Worm (Caenorhabditis elegans) whole organism, L2 larva: Measurements from ENCODE around the gene F07C3.2.
A peak's percentile ranks its signal among the peaks of the same experiment; 100 is the strongest.

Experiments used
- C34F6.9 ChIP-seq: fragments of 150-350 bp; optimal IDR thresholded peaks from 2 replicates; lab custom pipeline; 2014; ENCODE audit warnings: missing biosample characterization, missing genetic modification characterization
- F13H6.1 ChIP-seq: sonication (generic microtip); optimal IDR thresholded peaks from 2 replicates; lab custom pipeline; 2016; ENCODE audit warnings: missing genetic modification characterization, missing compliant biosample characterization
- R02D3.7 ChIP-seq: fragments of 150-350 bp; optimal IDR thresholded peaks from 2 replicates; lab custom pipeline; 2014; ENCODE audit warnings: missing biosample characterization, missing genetic modification characterization
- Y55F3AM.14 ChIP-seq: fragments of 200-800 bp; sonication (Bioruptor generic); optimal IDR thresholded peaks from 2 replicates; lab custom pipeline; 2018; ENCODE audit warnings: mild to moderate bottlenecking, missing genetic modification characterization, missing compliant biosample characterization
- ZK546.5 ChIP-seq: sonication (generic microtip); optimal IDR thresholded peaks from 2 replicates; lab custom pipeline; 2017; ENCODE audit warnings: missing biosample characterization, missing genetic modification characterization
- alr-1 ChIP-seq: fragments of 150-350 bp; optimal IDR thresholded peaks from 2 replicates; lab custom pipeline; 2014; ENCODE audit warnings: missing biosample characterization, missing genetic modification characterization
- aly-2 ChIP-seq: fragments of 150-350 bp; optimal IDR thresholded peaks from 2 replicates; lab custom pipeline; 2014; ENCODE audit warnings: missing biosample characterization, missing genetic modification characterization
- ama-1 ChIP-seq: fragments of 150-350 bp; optimal IDR thresholded peaks from 2 replicates; lab custom pipeline; 2018; ENCODE audit warnings: inconsistent platforms
- blmp-1 ChIP-seq: sonication (generic microtip); optimal IDR thresholded peaks from 2 replicates; lab custom pipeline; 2017; ENCODE audit warnings: missing genetic modification characterization, mild to moderate bottlenecking, missing compliant biosample characterization, antibody characterized with exemption, moderate library complexity; ENCODE audit not compliant: insufficient read depth
- ceh-16 ChIP-seq: fragments of 150-350 bp; optimal IDR thresholded peaks from 2 replicates; lab custom pipeline; 2014; ENCODE audit warnings: missing biosample characterization, missing genetic modification characterization
- ceh-82 ChIP-seq: fragments of 150-350 bp; optimal IDR thresholded peaks from 2 replicates; lab custom pipeline; 2014; ENCODE audit warnings: missing biosample characterization, missing genetic modification characterization
- crh-2 ChIP-seq: sonication (generic microtip); optimal IDR thresholded peaks from 2 replicates; lab custom pipeline; 2017; ENCODE audit warnings: missing biosample characterization, missing genetic modification characterization
- dmd-4 ChIP-seq: sonication (generic microtip); optimal IDR thresholded peaks from 2 replicates; lab custom pipeline; 2017; ENCODE audit warnings: missing biosample characterization, missing genetic modification characterization
- egl-27 ChIP-seq: sonication (generic microtip); optimal IDR thresholded peaks from 3 replicates; lab custom pipeline; 2017; ENCODE audit warnings: missing biosample characterization, missing genetic modification reagents, missing genetic modification characterization
- fos-1 ChIP-seq: fragments of 150-350 bp; optimal IDR thresholded peaks from 2 replicates; lab custom pipeline; 2014; ENCODE audit warnings: missing biosample characterization, missing genetic modification characterization
- gmeb-1 ChIP-seq: fragments of 150-350 bp; optimal IDR thresholded peaks from 2 replicates; lab custom pipeline; 2014; ENCODE audit warnings: missing biosample characterization, missing genetic modification characterization
- lin-13 ChIP-seq: fragments of 150-350 bp; optimal IDR thresholded peaks from 2 replicates; lab custom pipeline; 2014; ENCODE audit warnings: missing biosample characterization, missing genetic modification reagents, missing genetic modification characterization
- lin-39 ChIP-seq: fragments of 150-350 bp; optimal IDR thresholded peaks from 2 replicates; lab custom pipeline; 2014; ENCODE audit warnings: missing biosample characterization, missing genetic modification reagents, missing genetic modification characterization
- lsy-2 ChIP-seq, 2 experiments: fragments of 150-350 bp in 1 of 2; sonication (generic microtip) in 1 of 2; optimal IDR thresholded peaks; 2 replicates each; lab custom pipeline; 2014 to 2017; ENCODE audit warnings: missing biosample characterization in 2 of 2, missing genetic modification characterization in 2 of 2
- mab-5 ChIP-seq: fragments of 150-350 bp; optimal IDR thresholded peaks from 2 replicates; lab custom pipeline; 2014; ENCODE audit warnings: missing biosample characterization, missing genetic modification characterization
- mbf-1 ChIP-seq: sonication (generic microtip); optimal IDR thresholded peaks from 2 replicates; lab custom pipeline; 2017; ENCODE audit warnings: missing biosample characterization, missing genetic modification characterization
- mdl-1 ChIP-seq, 2 experiments: fragments of 150-350 bp in 1 of 2; sonication (generic microtip) in 1 of 2; optimal IDR thresholded peaks; 2 replicates each; lab custom pipeline; 2017; ENCODE audit warnings: missing biosample characterization in 2 of 2, missing genetic modification characterization in 2 of 2
- nhr-10 ChIP-seq: sonication (generic microtip); optimal IDR thresholded peaks from 2 replicates; lab custom pipeline; 2017; ENCODE audit warnings: missing biosample characterization, missing genetic modification characterization
- nhr-11 ChIP-seq: fragments of 150-350 bp; optimal IDR thresholded peaks from 2 replicates; lab custom pipeline; 2014; ENCODE audit warnings: missing biosample characterization, missing genetic modification characterization
- nhr-12 ChIP-seq: fragments of 150-350 bp; optimal IDR thresholded peaks from 2 replicates; lab custom pipeline; 2014; ENCODE audit warnings: missing biosample characterization, missing genetic modification characterization
- nhr-129 ChIP-seq: fragments of 150-350 bp; optimal IDR thresholded peaks from 2 replicates; lab custom pipeline; 2014; ENCODE audit warnings: missing biosample characterization, missing genetic modification characterization
- nhr-21 ChIP-seq: fragments of 150-350 bp; optimal IDR thresholded peaks from 2 replicates; lab custom pipeline; 2014; ENCODE audit warnings: missing biosample characterization, missing genetic modification characterization
- nhr-23 ChIP-seq: fragments of 150-350 bp; optimal IDR thresholded peaks from 2 replicates; lab custom pipeline; 2014; ENCODE audit warnings: missing biosample characterization, missing genetic modification reagents, missing genetic modification characterization
- nhr-25 ChIP-seq: fragments of 150-350 bp; sonication (generic microtip); optimal IDR thresholded peaks from 3 replicates; lab custom pipeline; 2014; ENCODE audit warnings: missing biosample characterization, missing genetic modification characterization
- nhr-6 ChIP-seq: fragments of 150-350 bp; optimal IDR thresholded peaks from 2 replicates; lab custom pipeline; 2014; ENCODE audit warnings: missing biosample characterization, missing genetic modification characterization
- nhr-77 ChIP-seq: fragments of 150-350 bp; optimal IDR thresholded peaks from 2 replicates; lab custom pipeline; 2014; ENCODE audit warnings: missing biosample characterization, missing genetic modification characterization
- sem-4 ChIP-seq: fragments of 150-350 bp; optimal IDR thresholded peaks from 2 replicates; lab custom pipeline; 2014; ENCODE audit warnings: missing biosample characterization, missing genetic modification reagents, missing genetic modification characterization
- sma-3 ChIP-seq: sonication (generic microtip); optimal IDR thresholded peaks from 2 replicates; lab custom pipeline; 2016; ENCODE audit warnings: missing genetic modification reagents, missing genetic modification characterization, missing compliant biosample characterization
- sma-9 ChIP-seq, 2 experiments: fragments of 150-350 bp in 1 of 2; sonication (generic microtip) in 1 of 2; optimal IDR thresholded peaks; 2 replicates each; lab custom pipeline; 2014 to 2016; ENCODE audit warnings: missing genetic modification characterization in 2 of 2, mild to moderate bottlenecking in 1 of 2, missing biosample characterization in 1 of 2, missing compliant biosample characterization in 1 of 2, missing genetic modification reagents in 1 of 2, moderate library complexity in 1 of 2
- snpc-4 ChIP-seq: fragments of 150-350 bp; optimal IDR thresholded peaks from 2 replicates; lab custom pipeline; 2014; ENCODE audit warnings: missing biosample characterization, missing genetic modification characterization
- unc-39 ChIP-seq: fragments of 150-350 bp; optimal IDR thresholded peaks from 2 replicates; lab custom pipeline; 2014; ENCODE audit warnings: missing biosample characterization, missing genetic modification characterization
- unc-55 ChIP-seq: fragments of 150-350 bp; sonication (generic microtip); optimal IDR thresholded peaks from 3 replicates; lab custom pipeline; 2014; ENCODE audit warnings: missing biosample characterization, missing genetic modification reagents, missing genetic modification characterization
- unc-62 ChIP-seq: fragments of 150-350 bp; optimal IDR thresholded peaks from 2 replicates; lab custom pipeline; 2014; ENCODE audit warnings: missing biosample characterization, missing genetic modification reagents, missing genetic modification characterization
- zag-1 ChIP-seq: fragments of 150-350 bp; optimal IDR thresholded peaks from 2 replicates; lab custom pipeline; 2014; ENCODE audit warnings: missing biosample characterization, missing genetic modification characterization
- ztf-11 ChIP-seq: sonication (generic microtip); optimal IDR thresholded peaks from 2 replicates; lab custom pipeline; 2017; ENCODE audit warnings: missing biosample characterization, missing genetic modification characterization
- ztf-4 ChIP-seq: fragments of 150-350 bp; optimal IDR thresholded peaks from 2 replicates; lab custom pipeline; 2014; ENCODE audit warnings: missing biosample characterization, missing genetic modification characterization

Gene F07C3.2

DNA sequence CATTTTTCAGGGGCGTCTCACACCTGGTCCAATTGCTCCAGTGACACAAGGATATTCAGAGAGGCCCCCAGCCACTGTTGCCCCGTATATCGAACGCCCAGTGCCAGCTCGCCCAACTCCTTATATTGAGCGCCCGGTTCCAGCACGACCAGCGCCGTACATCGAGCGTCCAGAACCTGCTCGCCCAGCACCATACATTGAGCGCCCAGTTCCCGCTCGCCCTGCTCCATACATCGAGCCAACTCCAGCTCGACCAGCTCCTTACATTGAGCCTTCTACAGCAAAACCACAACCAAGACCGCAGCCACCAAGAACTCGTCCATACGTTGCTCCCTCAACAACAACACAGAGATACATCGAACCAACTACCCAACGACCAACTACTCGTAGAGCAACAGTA is 3.1 kb upstream of the F07C3.2 start:
- TF ChIP-seq crh-2 (no peak), C34F6.9 (tag; lab: Kevin White, UChicago) (no peak), aly-2 (no peak), sma-9 (GFP tag; optimal IDR thresholded peaks at IDR 0.05; lab: Kevin White, UChicago) (no peak), sma-9 (tag; optimal IDR thresholded peaks at IDR 0.05; lab: Kevin White, UChicago) (no peak), R02D3.7 (tag; lab: Kevin White, UChicago) (no peak), ztf-11 (tag; lab: Kevin White, UChicago) (no peak), nhr-11 (tag; lab: Kevin White, UChicago) (no peak), nhr-10 (no peak), lin-39 (no peak), dmd-4 (no peak), sem-4 (tag; lab: Kevin White, UChicago) (no peak), gmeb-1 (tag; lab: Kevin White, UChicago) (no peak), ceh-16 (tag; lab: Kevin White, UChicago) (no peak), unc-62 (GFP tag; lab: Kevin White, UChicago) (no peak), nhr-25 (no peak), blmp-1 (no peak)

DNA sequence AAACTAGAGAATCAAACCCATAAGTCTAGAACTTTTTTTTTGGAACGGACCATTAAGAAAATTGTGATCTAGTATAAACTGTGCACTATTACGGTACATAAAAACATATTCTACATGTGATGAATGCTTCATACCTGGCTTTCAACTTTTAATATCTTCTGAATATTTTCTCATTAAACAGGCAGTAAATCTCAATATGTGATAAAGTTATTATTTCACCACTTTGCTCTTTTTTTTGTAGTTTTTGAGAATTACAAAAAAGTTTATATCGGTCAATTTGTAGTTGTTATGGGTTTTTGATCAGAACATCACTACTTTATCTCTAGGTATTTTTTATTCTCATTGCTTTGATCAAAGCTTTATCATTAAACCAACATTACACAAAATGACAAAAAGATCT is 1.5 kb upstream of the F07C3.2 start:
- TF ChIP-seq nhr-12 (tag; lab: Kevin White, UChicago) (no peak), ceh-16 (tag; lab: Kevin White, UChicago) (no peak), nhr-23 (no peak), nhr-129 (no peak), lsy-2 (tag; optimal IDR thresholded peaks at IDR 0.05; lab: Kevin White, UChicago) (no peak), sma-3 (no peak), alr-1 (tag; lab: Kevin White, UChicago) (no peak), sma-9 (GFP tag; optimal IDR thresholded peaks at IDR 0.05; lab: Kevin White, UChicago) (no peak), sma-9 (tag; optimal IDR thresholded peaks at IDR 0.05; lab: Kevin White, UChicago) (no peak), lin-39 (no peak), aly-2 (no peak), mab-5 (tag; lab: Kevin White, UChicago) (no peak), unc-55 (no peak)
- TF ChIP-seq, all 48 proteins: peak for 0

DNA sequence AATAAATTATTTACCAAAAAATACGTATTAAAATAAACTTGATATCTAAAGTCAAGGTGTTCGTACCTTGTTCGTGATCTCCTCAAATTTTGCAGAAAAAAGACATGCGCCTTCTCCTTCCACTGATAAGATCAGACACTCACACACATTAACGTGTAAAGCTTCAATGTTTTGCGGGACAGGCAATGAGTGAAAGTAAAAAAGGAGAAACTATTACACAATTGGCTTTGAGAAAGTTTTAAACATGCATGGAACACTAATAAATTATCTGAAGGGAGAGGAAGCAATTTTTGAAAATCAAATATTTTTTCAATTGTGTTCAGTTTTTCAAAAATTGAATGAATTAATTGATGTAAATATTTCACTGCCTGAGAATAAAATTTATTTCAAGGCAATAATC is 913 bp upstream of the F07C3.2 start:
- TF ChIP-seq unc-55 = peak; percentile 26
- no peak for TF ChIP-seq sem-4 (tag; lab: Kevin White, UChicago)
- TF ChIP-seq blmp-1 = peak; percentile 74

DNA sequence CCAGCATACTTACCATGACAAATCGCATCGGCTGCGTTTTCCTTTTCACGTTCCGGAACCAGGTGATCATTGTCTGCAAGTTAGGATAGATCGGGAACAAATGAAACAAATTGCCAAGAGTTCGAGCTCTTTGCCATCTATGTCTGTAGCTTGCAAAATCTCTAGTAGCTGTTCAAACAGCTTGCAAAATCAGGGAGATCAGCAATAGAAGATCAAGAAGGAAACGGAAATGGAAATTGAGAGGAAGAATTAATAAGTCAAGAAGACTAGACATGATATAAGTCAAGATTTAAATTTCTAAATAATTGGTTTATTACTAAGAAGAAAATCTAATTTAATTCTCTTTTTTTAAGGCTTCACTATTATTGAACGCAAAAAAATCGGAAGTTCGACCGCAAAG is 6.4 kb downstream of the F07C3.2 start, which contains the start of gene F07C3.3:
Gene F07C3.3, minus strand, starts transcription at position 101 of the 400 bp plus-strand sequence.
- TF ChIP-seq ztf-4 (tag; lab: Kevin White, UChicago) = no peak
- TF ChIP-seq aly-2 = no peak
- no peak for TF ChIP-seq nhr-129
- TF ChIP-seq zag-1 (tag; lab: Kevin White, UChicago) = no peak
- no peak for TF ChIP-seq Y55F3AM.14 (GFP tag; lab: Kevin White, UChicago)
- TF ChIP-seq unc-39 = no peak
- TF ChIP-seq crh-2 = no peak
- TF ChIP-seq ZK546.5 (tag; lab: Kevin White, UChicago) = no peak
- no peak for TF ChIP-seq nhr-6 (tag; lab: Kevin White, UChicago)
- no peak for TF ChIP-seq nhr-10
- TF ChIP-seq ztf-11 (tag; lab: Kevin White, UChicago) = no peak
- TF ChIP-seq ceh-82 (tag; lab: Kevin White, UChicago) = no peak
- no peak for TF ChIP-seq lin-39
- TF ChIP-seq mbf-1 (tag; lab: Kevin White, UChicago) = no peak
- no peak for TF ChIP-seq mdl-1 (tag; optimal IDR thresholded peaks at IDR 0.05; lab: Kevin White, UChicago)
- TF ChIP-seq egl-27 (tag; lab: Kevin White, UChicago) = no peak
- no peak for TF ChIP-seq blmp-1

DNA sequence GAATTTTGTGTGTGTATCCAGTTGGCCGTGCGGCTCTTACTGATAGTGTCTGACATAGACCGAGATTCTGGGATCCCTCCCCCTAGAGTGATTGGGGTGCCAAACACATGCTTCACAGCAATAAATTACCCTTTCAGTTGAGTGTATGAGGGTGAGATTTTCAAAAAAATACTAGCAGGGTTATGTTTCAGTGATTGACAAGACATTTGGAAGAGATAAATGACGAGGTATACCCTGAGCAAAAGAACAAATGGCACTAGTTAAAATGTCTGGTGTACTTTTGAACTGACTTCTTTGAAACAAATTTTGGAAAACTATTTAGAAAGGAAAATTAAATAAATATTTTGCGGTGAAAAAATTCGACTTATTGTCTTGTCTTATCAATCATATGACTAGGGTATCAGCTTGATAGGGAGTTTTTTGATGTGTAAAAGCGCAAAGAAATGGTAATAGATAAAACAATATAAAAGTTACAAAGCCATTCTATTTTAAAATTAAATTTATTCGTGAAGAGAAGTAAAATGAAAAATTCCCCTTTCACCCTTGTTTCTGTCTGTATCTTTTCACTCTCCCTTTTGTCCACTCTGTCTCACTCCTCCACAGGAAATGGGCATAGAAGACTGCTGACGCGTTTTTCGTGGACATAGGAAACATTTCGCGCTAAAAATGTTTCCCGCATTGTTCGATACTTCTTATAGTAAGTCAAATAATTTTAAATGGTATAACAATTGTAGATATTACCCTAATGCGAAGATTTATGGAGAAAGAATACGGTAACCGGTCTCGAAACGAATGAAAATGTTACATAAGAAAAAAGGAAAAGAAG is 17.5 kb downstream of the F07C3.2 start, which contains the start of gene glo-4:
Gene glo-4, minus strand, starts transcription at position 51 of the 826 bp plus-strand sequence.
- peak; percentile 72 for TF ChIP-seq nhr-21 (tag; lab: Kevin White, UChicago)
- TF ChIP-seq mab-5 (tag; lab: Kevin White, UChicago) = peak; percentile 71
- TF ChIP-seq egl-27 (tag; lab: Kevin White, UChicago) = peak; percentile 52
- peak; percentile 72 to 91 for TF ChIP-seq lsy-2 (tag; optimal IDR thresholded peaks at IDR 0.05; lab: Kevin White, UChicago)
- peak; percentile 89 for TF ChIP-seq nhr-129
- peak; percentile 77 for TF ChIP-seq gmeb-1 (tag; lab: Kevin White, UChicago)
- TF ChIP-seq ztf-4 (tag; lab: Kevin White, UChicago) = peak; percentile 61
- TF ChIP-seq C34F6.9 (tag; lab: Kevin White, UChicago) = peak; percentile 91
- TF ChIP-seq nhr-25 = no peak
- TF ChIP-seq unc-55 = peak; percentile 90
- TF ChIP-seq nhr-77 (tag; lab: Kevin White, UChicago) = no peak
- peak; percentile 81 for TF ChIP-seq nhr-6 (tag; lab: Kevin White, UChicago)
- peak; percentile 70 for TF ChIP-seq fos-1 (tag; lab: Kevin White, UChicago)
- TF ChIP-seq Y55F3AM.14 (GFP tag; lab: Kevin White, UChicago) = no peak
- TF ChIP-seq ztf-11 (tag; lab: Kevin White, UChicago) = no peak
- TF ChIP-seq sem-4 (tag; lab: Kevin White, UChicago) = peak; percentile 89
- TF ChIP-seq unc-39 = no peak
- TF ChIP-seq lin-13 (GFP tag; lab: Kevin White, UChicago) = peak; percentile 81
- peak; percentile 91 for TF ChIP-seq sma-9 (GFP tag; optimal IDR thresholded peaks at IDR 0.05; lab: Kevin White, UChicago)
- no peak for TF ChIP-seq sma-9 (tag; optimal IDR thresholded peaks at IDR 0.05; lab: Kevin White, UChicago)
- TF ChIP-seq snpc-4 (tag; lab: Kevin White, UChicago) = peak; percentile 46
- peak; percentile 79 for TF ChIP-seq sma-3
- peak; percentile 87 for TF ChIP-seq crh-2
- TF ChIP-seq nhr-12 (tag; lab: Kevin White, UChicago) = no peak
- peak; percentile 80 for TF ChIP-seq F13H6.1 (tag; lab: Kevin White, UChicago)
- TF ChIP-seq ama-1 (lab: Kevin White, UChicago) = peak; percentile 55
